Fruit fly (Drosophila melanogaster) whole organism, embryonic: Measurements from ENCODE around the gene RapGAP1.

Experiments
- Asciz ChIP-seq: fragments of 200-800 bp; sonication (Bioruptor generic); optimal IDR thresholded peaks from 2 replicates; lab custom pipeline; 2017; ENCODE audit warnings: missing biosample characterization, mild to moderate bottlenecking, missing genetic modification characterization, missing genetic modification reagents
- Atf6 ChIP-seq: fragments of 200-800 bp; sonication (Bioruptor generic); IDR thresholded peaks from 2 replicates; pipeline ENCODE4 v1.3.6; 2022; ENCODE audit warnings: missing biosample characterization, missing genetic modification characterization
- Awh ChIP-seq: fragments of 200-800 bp; sonication (Bioruptor generic); IDR thresholded peaks from 2 replicates; pipeline ENCODE4, ENCODE4 v1.3.6; 2022; ENCODE audit warnings: missing biosample characterization, missing genetic modification characterization
- B-H1 ChIP-seq: fragments of 200-800 bp; sonication (Bioruptor generic); IDR thresholded peaks from 3 replicates; pipeline ENCODE4 v1.3.6; 2022; ENCODE audit warnings: missing biosample characterization, missing genetic modification characterization
- B-H2 ChIP-seq: fragments of 200-800 bp; sonication (Bioruptor generic); optimal IDR thresholded peaks from 2 replicates; lab custom pipeline; 2018; ENCODE audit warnings: missing biosample characterization, mild to moderate bottlenecking, missing genetic modification characterization
- CG12071 ChIP-seq: fragments of 200-800 bp; sonication (Bioruptor generic); optimal IDR thresholded peaks from 3 replicates; lab custom pipeline; 2018; ENCODE audit warnings: missing biosample characterization, mild to moderate bottlenecking, missing genetic modification characterization
- CG15479 ChIP-seq: fragments of 200-800 bp; sonication (Bioruptor generic); optimal IDR thresholded peaks from 3 replicates; lab custom pipeline; 2019; ENCODE audit warnings: missing biosample characterization, mild to moderate bottlenecking, missing genetic modification characterization, moderate library complexity
- CG15601 ChIP-seq: fragments of 200-800 bp; sonication (Bioruptor generic); optimal IDR thresholded peaks from 3 replicates; lab custom pipeline; 2019; ENCODE audit warnings: missing biosample characterization, mild to moderate bottlenecking, missing genetic modification characterization, moderate library complexity
- CG1603 ChIP-seq: fragments of 200-800 bp; sonication (Bioruptor generic); optimal IDR thresholded peaks from 2 replicates; lab custom pipeline; 2019; ENCODE audit warnings: missing biosample characterization, mild to moderate bottlenecking, missing genetic modification characterization, moderate library complexity
- CG17385 ChIP-seq: fragments of 200-800 bp; sonication (Bioruptor generic); optimal IDR thresholded peaks from 3 replicates; lab custom pipeline; 2018; ENCODE audit warnings: missing biosample characterization, mild to moderate bottlenecking, missing genetic modification characterization
- CG17568 ChIP-seq: fragments of 200-800 bp; sonication (Bioruptor generic); optimal IDR thresholded peaks from 2 replicates; lab custom pipeline; 2018; ENCODE audit warnings: missing biosample characterization, mild to moderate bottlenecking, missing genetic modification characterization, moderate library complexity
- CG2678 ChIP-seq: fragments of 200-800 bp; sonication (Bioruptor generic); optimal IDR thresholded peaks from 3 replicates; lab custom pipeline; 2019; ENCODE audit warnings: missing biosample characterization, mild to moderate bottlenecking, missing genetic modification characterization, moderate library complexity
- CG31365 ChIP-seq: fragments of 200-800 bp; sonication (Bioruptor generic); optimal IDR thresholded peaks from 2 replicates; lab custom pipeline; 2018; ENCODE audit warnings: missing biosample characterization, mild to moderate bottlenecking, missing genetic modification characterization
- CG4360 ChIP-seq: fragments of 200-800 bp; sonication (Bioruptor generic); IDR thresholded peaks from 2 replicates; pipeline ENCODE4 v1.3.6; 2022; ENCODE audit warnings: missing biosample characterization, missing genetic modification characterization
- CG4424 ChIP-seq: fragments of 200-800 bp; sonication (Bioruptor generic); optimal IDR thresholded peaks from 3 replicates; lab custom pipeline; 2016; ENCODE audit warnings: missing biosample characterization, missing genetic modification characterization
- CG4617 ChIP-seq: fragments of 200-800 bp; sonication (Bioruptor generic); optimal IDR thresholded peaks from 3 replicates; lab custom pipeline; 2016; ENCODE audit warnings: missing biosample characterization, missing genetic modification characterization, borderline replicate concordance
- CG4707 ChIP-seq: fragments of 200-800 bp; sonication (Bioruptor generic); optimal IDR thresholded peaks from 2 replicates; lab custom pipeline; 2018; ENCODE audit warnings: missing biosample characterization, mild to moderate bottlenecking, missing genetic modification characterization, moderate library complexity
- CG5953 ChIP-seq: fragments of 200-800 bp; sonication (Bioruptor generic); IDR thresholded peaks from 2 replicates; pipeline ENCODE4 v1.3.6; 2022; ENCODE audit warnings: missing biosample characterization, missing genetic modification characterization
- CG6791 ChIP-seq: fragments of 200-800 bp; sonication (Bioruptor generic); IDR thresholded peaks from 3 replicates; pipeline ENCODE4 v1.3.6; 2022; ENCODE audit warnings: missing biosample characterization, missing genetic modification characterization; ENCODE audit not compliant: partially characterized antibody
- CG7963 ChIP-seq: fragments of 200-800 bp; sonication (Bioruptor generic); IDR thresholded peaks from 3 replicates; pipeline ENCODE4 v1.3.6; 2022; ENCODE audit warnings: missing biosample characterization, missing genetic modification characterization; ENCODE audit not compliant: partially characterized antibody
- Dad ChIP-seq: fragments of 200-800 bp; sonication (Bioruptor generic); optimal IDR thresholded peaks from 3 replicates; lab custom pipeline; 2016; ENCODE audit warnings: missing biosample characterization, missing genetic modification characterization
- Dfd ChIP-seq, 2 experiments: fragments of >200 bp; optimal IDR thresholded peaks; 2 replicates each; lab custom pipeline; 2017; ENCODE audit warnings: missing biosample characterization in 2 of 2, missing genetic modification characterization in 2 of 2
- HLH3B ChIP-seq: fragments of 200-800 bp; sonication (Bioruptor generic); IDR thresholded peaks from 2 replicates; pipeline ENCODE4 v1.3.6; 2022; ENCODE audit warnings: missing biosample characterization, missing genetic modification characterization
- Kr ChIP-seq: fragments of 200-800 bp; sonication (Bioruptor generic); optimal IDR thresholded peaks from 2 replicates; lab custom pipeline; 2017; ENCODE audit warnings: missing biosample characterization, mild to moderate bottlenecking, missing genetic modification characterization
- Med ChIP-seq: fragments of 200-800 bp; sonication (Bioruptor generic); peaks from one replicate; lab custom pipeline; 2016; ENCODE audit warnings: missing biosample characterization, missing genetic modification characterization, mild to moderate bottlenecking, inconsistent platforms, moderate library complexity
- NC2α ChIP-seq: fragments of 200-800 bp; sonication (Bioruptor generic); optimal IDR thresholded peaks from 2 replicates; lab custom pipeline; 2016; ENCODE audit warnings: missing biosample characterization, missing genetic modification characterization
- Optix ChIP-seq: fragments of 200-800 bp; sonication (Bioruptor generic); IDR thresholded peaks from 3 replicates; pipeline ENCODE4 v1.3.6; 2022; ENCODE audit warnings: missing biosample characterization, missing genetic modification characterization
- Pdp1 ChIP-seq, 2 experiments: fragments of 200-800 bp; sonication (Bioruptor generic); optimal IDR thresholded peaks; 3 replicates each; lab custom pipeline; 2016; ENCODE audit warnings: missing biosample characterization in 2 of 2, missing genetic modification characterization in 2 of 2, mild to moderate bottlenecking in 1 of 2, moderate library complexity in 1 of 2
- Ravus ChIP-seq: fragments of 200-800 bp; sonication (Bioruptor generic); IDR thresholded peaks from 2 replicates; pipeline ENCODE4 v1.3.6; 2022; ENCODE audit warnings: missing biosample characterization, missing genetic modification characterization
- Spps ChIP-seq: fragments of 200-800 bp; sonication (Bioruptor generic); optimal IDR thresholded peaks from 2 replicates; lab custom pipeline; 2018; ENCODE audit warnings: missing biosample characterization, mild to moderate bottlenecking, missing genetic modification characterization
- Xrp1 ChIP-seq: fragments of 200-800 bp; sonication (Bioruptor generic); IDR thresholded peaks from 2 replicates; pipeline ENCODE4 v1.3.6; 2022; ENCODE audit warnings: missing biosample characterization, missing genetic modification characterization
- amos ChIP-seq: fragments of 200-800 bp; sonication (Bioruptor generic); IDR thresholded peaks from 2 replicates; pipeline ENCODE4 v1.3.6; 2022; ENCODE audit warnings: missing biosample characterization, missing genetic modification characterization; ENCODE audit not compliant: partially characterized antibody
- cg ChIP-seq: fragments of 200-800 bp; sonication (Bioruptor generic); optimal IDR thresholded peaks from 3 replicates; lab custom pipeline; 2019; ENCODE audit warnings: missing biosample characterization, mild to moderate bottlenecking, missing genetic modification characterization, moderate library complexity
- crol ChIP-seq: fragments of 200-800 bp; sonication (Bioruptor generic); IDR thresholded peaks from 2 replicates; pipeline ENCODE4 v1.3.6; 2022; ENCODE audit warnings: missing biosample characterization, missing genetic modification characterization
- dm ChIP-seq: fragments of 200-800 bp; sonication (Bioruptor generic); optimal IDR thresholded peaks from 3 replicates; lab custom pipeline; 2016; ENCODE audit warnings: missing biosample characterization, missing genetic modification characterization
- eyg ChIP-seq: fragments of 200-800 bp; sonication (Bioruptor generic); optimal IDR thresholded peaks from 3 replicates; lab custom pipeline; 2016; ENCODE audit warnings: missing biosample characterization, missing genetic modification characterization
- kni ChIP-seq: fragments of 200-800 bp; sonication (Bioruptor generic); optimal IDR thresholded peaks from 3 replicates; lab custom pipeline; 2017; ENCODE audit warnings: mild to moderate bottlenecking, missing biosample characterization, missing genetic modification reagents, missing genetic modification characterization
- knrl ChIP-seq: fragments of 200-800 bp; sonication (Bioruptor generic); IDR thresholded peaks from 3 replicates; pipeline ENCODE4 v1.3.6; 2022; ENCODE audit warnings: missing biosample characterization, missing genetic modification characterization; ENCODE audit not compliant: partially characterized antibody
- lilli ChIP-seq: fragments of 200-800 bp; sonication (Bioruptor generic); optimal IDR thresholded peaks from 3 replicates; lab custom pipeline; 2016; ENCODE audit warnings: missing biosample characterization, missing genetic modification characterization
- lov ChIP-seq, 2 experiments: fragments of 200-800 bp in 1 of 2; fragments of >200 bp in 1 of 2; sonication (Bioruptor generic) in 1 of 2; IDR thresholded peaks in 1 of 2; optimal IDR thresholded peaks in 1 of 2; 2 replicates in 1 of 2; 3 replicates in 1 of 2; pipeline versions ENCODE4 v1.3.6 to Lab custom; 2017 to 2022; ENCODE audit warnings: missing biosample characterization in 1 of 2, missing genetic modification characterization in 1 of 2
- nau ChIP-seq: fragments of 200-800 bp; sonication (Bioruptor generic); optimal IDR thresholded peaks from 3 replicates; lab custom pipeline; 2017; ENCODE audit warnings: missing biosample characterization, mild to moderate bottlenecking, missing genetic modification characterization, missing genetic modification reagents
- sens ChIP-seq: fragments of 200-800 bp; sonication (Bioruptor generic); peaks from one replicate; lab custom pipeline; 2016; ENCODE audit warnings: missing biosample characterization, missing genetic modification characterization
- shn ChIP-seq: fragments of 200-800 bp; sonication (Bioruptor generic); optimal IDR thresholded peaks from 3 replicates; lab custom pipeline; 2016; ENCODE audit warnings: missing biosample characterization, missing genetic modification characterization
- stwl ChIP-seq: fragments of 200-800 bp; sonication (Bioruptor generic); optimal IDR thresholded peaks from 3 replicates; lab custom pipeline; 2018; ENCODE audit warnings: missing biosample characterization, mild to moderate bottlenecking, missing genetic modification characterization, moderate library complexity
- tap ChIP-seq: fragments of 200-800 bp; optimal IDR thresholded peaks from 3 replicates; lab custom pipeline; 2019; ENCODE audit warnings: missing biosample characterization, mild to moderate bottlenecking, missing genetic modification characterization, moderate library complexity
- twi ChIP-seq: fragments of 200-800 bp; optimal IDR thresholded peaks from 2 replicates; lab custom pipeline; 2019; ENCODE audit warnings: missing biosample characterization, mild to moderate bottlenecking, missing genetic modification characterization, moderate library complexity
- zen ChIP-seq: fragments of 200-800 bp; sonication (Bioruptor generic); optimal IDR thresholded peaks from 3 replicates; lab custom pipeline; 2018; ENCODE audit warnings: missing biosample characterization, mild to moderate bottlenecking, missing genetic modification characterization, moderate library complexity

RapGAP1 gene

DNA sequence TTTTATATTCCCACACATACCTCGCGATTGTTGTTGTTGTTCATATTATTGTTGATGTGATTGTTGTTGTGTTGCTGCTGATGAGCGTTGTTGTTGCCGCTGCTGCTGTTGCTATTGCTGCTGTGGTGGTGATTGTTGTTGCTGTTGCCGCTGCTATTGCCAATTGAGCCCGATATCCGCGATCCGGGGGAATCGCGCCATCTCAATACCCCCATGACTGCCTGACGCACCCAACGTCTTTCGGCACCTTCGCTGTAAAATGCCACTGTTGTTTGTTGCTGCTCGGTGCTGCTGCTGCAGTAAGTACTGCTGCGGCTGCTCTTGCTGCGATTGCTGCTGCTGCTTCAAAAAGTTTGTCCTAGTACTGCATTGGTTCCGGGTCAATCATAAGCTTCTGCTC lies 49.6 kb downstream of the RapGAP1 start:
- TF ChIP-seq Spps (tag; lab: Kevin White, UChicago) (no peak), CG4360 (peak; percentile 85), CG6791 (GFP tag; lab: Robert Waterston, UW) (0 out of 3 replicates have a peak, but pooled peaks have one; percentile 12), Optix (GFP tag; lab: Robert Waterston, UW) (peak; percentile 27; the same call in 1 of the 3 replicates), amos (0 out of 2 replicates have a peak, but pooled peaks have one; percentile 16), Dfd (GFP tag; optimal IDR thresholded peaks at IDR 0.05; lab: Kevin White, UChicago) (peak in 1 of 2 experiments; percentile 57), CG7963 (0 out of 3 replicates have a peak, but pooled peaks have one; percentile 15), B-H2 (GFP tag; lab: Kevin White, UChicago) (no peak), CG4424 (GFP tag; lab: Kevin White, UChicago) (no peak), Med (GFP tag; lab: Kevin White, UChicago) (peak; percentile 65), HLH3B (0 out of 2 replicates have a peak, but pooled peaks have one; percentile 21)

- TF ChIP-seq CG4707 (GFP tag; lab: Kevin White, UChicago), result peak; percentile 34
- peak; percentile 28 for TF ChIP-seq CG17568 (GFP tag; lab: Kevin White, UChicago)
- no peak for TF ChIP-seq CG5953 (GFP tag; lab: Robert Waterston, UW)
- TF ChIP-seq cg (GFP tag; lab: Kevin White, UChicago), result peak; percentile 7
- no peak for TF ChIP-seq Kr
- TF ChIP-seq NC2α (GFP tag; lab: Kevin White, UChicago), result no peak
- TF ChIP-seq B-H1 (GFP tag; lab: Robert Waterston, UW), result no peak
- peak; percentile 9 for TF ChIP-seq CG17385 (GFP tag; lab: Kevin White, UChicago)
- TF ChIP-seq Xrp1 (GFP tag; lab: Robert Waterston, UW), result 0 out of 2 replicates have a peak, but pooled peaks have one; percentile 5
- peak; percentile 12 for TF ChIP-seq CG15601 (tag; lab: Kevin White, UChicago)
- TF ChIP-seq kni (GFP tag; lab: Kevin White, UChicago), result peak; percentile 8
- TF ChIP-seq Dad (GFP tag; lab: Kevin White, UChicago), result no peak
- no peak for TF ChIP-seq tap (tag; lab: Kevin White, UChicago)
- TF ChIP-seq Pdp1 (GFP tag; optimal IDR thresholded peaks at IDR 0.05; lab: Kevin White, UChicago), result peak in 1 of 2 experiments; percentile 42
- no peak for TF ChIP-seq Ravus (GFP tag; lab: Robert Waterston, UW)
- TF ChIP-seq Asciz (GFP tag; lab: Kevin White, UChicago), result peak; percentile 38
- TF ChIP-seq lov (optimal IDR thresholded peaks at IDR 0.05; lab: Kevin White, UChicago), result no peak
- no peak for TF ChIP-seq lov (GFP tag; IDR thresholded peaks at IDR 0.05; lab: Robert Waterston, UW)
- peak; percentile 28 for TF ChIP-seq CG31365
- TF ChIP-seq knrl (GFP tag; lab: Robert Waterston, UW), result no peak
- TF ChIP-seq lilli (GFP tag; lab: Kevin White, UChicago), result no peak
- peak; percentile 57 for TF ChIP-seq CG12071
- TF ChIP-seq zen (tag; lab: Kevin White, UChicago), result no peak
- TF ChIP-seq Atf6 (GFP tag; lab: Robert Waterston, UW), result 0 out of 2 replicates have a peak, but pooled peaks have one; percentile 28
- TF ChIP-seq CG15479 (GFP tag; lab: Kevin White, UChicago), result peak; percentile 40
- no peak for TF ChIP-seq CG4617 (GFP tag; lab: Kevin White, UChicago)
- TF ChIP-seq eyg (GFP tag; lab: Kevin White, UChicago), result peak; percentile 7
- TF ChIP-seq twi (tag; lab: Kevin White, UChicago), result peak; percentile 8
- TF ChIP-seq CG7963, result no peak
- TF ChIP-seq sens, result peak; percentile 81
- TF ChIP-seq crol, result no peak
- no peak for TF ChIP-seq stwl (tag; lab: Kevin White, UChicago)
- no peak for TF ChIP-seq Awh
- no peak for TF ChIP-seq shn
- TF ChIP-seq dm (GFP tag; lab: Kevin White, UChicago), result no peak
- peak; percentile 58 for TF ChIP-seq nau
- peak; percentile 34 for TF ChIP-seq CG2678 (tag; lab: Kevin White, UChicago)
- peak; percentile 7 for TF ChIP-seq CG1603 (tag; lab: Kevin White, UChicago)
Observed at dm6 chr2L:7528122-7528746, 50.5 kb downstream of the RapGAP1 start.
